Worm (Caenorhabditis elegans): ENCODE results near the gene F40F8.12.

Gene F40F8.12

ce11 chrII:11091577-11091976 lies 38.0 kb upstream of the F40F8.12 start:
- TF ChIP-seq attf-3 (GFP tag; conservative IDR thresholded peaks at IDR 0.05) (no peak), ceh-58 (GFP tag; IDR thresholded peaks at IDR 0.05) (no peak), ztf-3 (GFP tag; optimal IDR thresholded peaks at IDR 0.05) (no peak), efl-1 (GFP tag; optimal IDR thresholded peaks at IDR 0.05) (no peak), B0035.1 (tag; optimal IDR thresholded peaks at IDR 0.05) (no peak)

- TF ChIP-seq snpc-4 (GFP tag; optimal IDR thresholded peaks at IDR 0.05) = no peak
- no peak for TF ChIP-seq snpc-4 (tag; optimal IDR thresholded peaks at IDR 0.05)
- TF ChIP-seq sea-2 (GFP tag; IDR thresholded peaks at IDR 0.05) = no peak
- TF ChIP-seq die-1 (tag; optimal IDR thresholded peaks at IDR 0.05) = no peak
- no peak for TF ChIP-seq D2030.7 (GFP tag; IDR thresholded peaks at IDR 0.05)
- TF ChIP-seq rec-8 (tag; optimal IDR thresholded peaks at IDR 0.05) = no peak
- TF ChIP-seq attf-6 (GFP tag; IDR thresholded peaks at IDR 0.05) = no peak
- no peak for TF ChIP-seq mel-28 (tag; optimal IDR thresholded peaks at IDR 0.05; ENCODE audit: borderline replicate concordance)
- TF ChIP-seq gei-17 (GFP tag; optimal IDR thresholded peaks at IDR 0.05) = no peak
- no peak for TF ChIP-seq unc-62 (GFP tag; optimal IDR thresholded peaks at IDR 0.05)
- no peak for TF ChIP-seq snpc-1.3 (tag; optimal IDR thresholded peaks at IDR 0.05; ENCODE audit: insufficient read depth)
- no peak for TF ChIP-seq ztf-3 (GFP tag; optimal IDR thresholded peaks at IDR 0.05)
- TF ChIP-seq lsl-1 (GFP tag; optimal IDR thresholded peaks at IDR 0.05) = no peak
These were observed 37.2 kb upstream of the F40F8.12 start, which contains the start of gene rpl-42 for ce11 chrII:11092413-11092812. TSS of gene rpl-42 (plus strand) at chrII:11092713.

ce11 chrII:11094431-11094830 lies 35.2 kb upstream of the F40F8.12 start:
- TF ChIP-seq ceh-27 (GFP tag; optimal IDR thresholded peaks at IDR 0.05) (no peak), chd-7 (tag; optimal IDR thresholded peaks at IDR 0.05) (no peak), F33H1.4 (GFP tag; IDR thresholded peaks at IDR 0.05) (peak; percentile 65), cebp-1 (GFP tag; IDR thresholded peaks at IDR 0.05) (no peak), cebp-1 (tag; optimal IDR thresholded peaks at IDR 0.05) (no peak), madf-6 (GFP tag; IDR thresholded peaks at IDR 0.05) (peak; percentile 56; the same call in 1 of the 2 replicates), D2030.7 (GFP tag; IDR thresholded peaks at IDR 0.05) (no peak), nhr-27 (tag; optimal IDR thresholded peaks at IDR 0.05) (no peak), ceh-58 (GFP tag; IDR thresholded peaks at IDR 0.05) (no peak), efl-1 (GFP tag; optimal IDR thresholded peaks at IDR 0.05) (peak; percentile 14), Y95B8A.8 (GFP tag; IDR thresholded peaks at IDR 0.05) (no peak), him-1 (tag; optimal IDR thresholded peaks at IDR 0.05) (peak; percentile 2), F49E8.2 (tag; optimal IDR thresholded peaks at IDR 0.05; ENCODE audit: insufficient read depth) (peak; percentile 45), hrde-1 (tag; optimal IDR thresholded peaks at IDR 0.05; ENCODE audit: borderline replicate concordance) (no peak), C17E4.6 (GFP tag; IDR thresholded peaks at IDR 0.05) (no peak), mcd-1 (GFP tag; IDR thresholded peaks at IDR 0.05) (no peak), let-526 (GFP tag; IDR thresholded peaks at IDR 0.05) (no peak), xnd-1 (tag; optimal IDR thresholded peaks at IDR 0.05) (peak; percentile 39), ztf-18 (tag; optimal IDR thresholded peaks at IDR 0.05) (no peak), lsl-1 (GFP tag; optimal IDR thresholded peaks at IDR 0.05) (peak; percentile 66), ztf-22 (GFP tag; optimal IDR thresholded peaks at IDR 0.05) (no peak), lsy-27 (tag; optimal IDR thresholded peaks at IDR 0.05; ENCODE audit: borderline replicate concordance, insufficient read depth) (no peak), F57C9.4 (tag; optimal IDR thresholded peaks at IDR 0.05) (no peak)
